Worm (Caenorhabditis elegans): Measurements from ENCODE around the gene Y105C5B.20.

ce11 chrIV:15994505-15994904 lies at the start of gene Y105C5B.20:
- TF ChIP-seq him-1 (tag; optimal IDR thresholded peaks at IDR 0.05) (no peak), W03F9.2 (tag; optimal IDR thresholded peaks at IDR 0.05) (no peak)

All from whole organism, L4/young adult.